Worm (Caenorhabditis elegans) whole organism, late embryonic: Measurements from ENCODE around the gene ZC395.4.
A peak's percentile ranks its signal among the peaks of the same experiment; 100 is the strongest.

Experiments used
- C08G9.2 ChIP-seq: sonication (generic microtip); optimal IDR thresholded peaks from 2 replicates; lab custom pipeline; 2016; ENCODE audit warnings: mild to moderate bottlenecking, missing genetic modification characterization, moderate library complexity, missing compliant biosample characterization
- C38D4.7 ChIP-seq: fragments of 200-800 bp; sonication (Bioruptor generic); optimal IDR thresholded peaks from 2 replicates; lab custom pipeline; 2018; ENCODE audit warnings: mild to moderate bottlenecking, missing genetic modification characterization, moderate library complexity, missing compliant biosample characterization
- K09A11.1 ChIP-seq: sonication (generic microtip); optimal IDR thresholded peaks from 2 replicates; lab custom pipeline; 2017; ENCODE audit warnings: antibody characterized with exemption, mild to moderate bottlenecking, missing genetic modification characterization, missing compliant biosample characterization; ENCODE audit not compliant: insufficient read depth
- Y22D7AL.16 ChIP-seq: sonication (generic microtip); optimal IDR thresholded peaks from 2 replicates; lab custom pipeline; 2016; ENCODE audit warnings: missing genetic modification characterization, missing compliant biosample characterization
- ceh-19 ChIP-seq: fragments of 200-800 bp; sonication (Bioruptor generic); optimal IDR thresholded peaks from 2 replicates; lab custom pipeline; 2018; ENCODE audit warnings: mild to moderate bottlenecking, missing genetic modification characterization, missing compliant biosample characterization
- ceh-2 ChIP-seq: sonication (generic microtip); optimal IDR thresholded peaks from 2 replicates; lab custom pipeline; 2016; ENCODE audit warnings: missing genotype, missing genetic modification characterization, missing compliant biosample characterization
- ceh-24 ChIP-seq: sonication (generic microtip); optimal IDR thresholded peaks from 2 replicates; lab custom pipeline; 2016; ENCODE audit warnings: mild to moderate bottlenecking, missing genetic modification characterization, missing compliant biosample characterization
- ceh-31 ChIP-seq: sonication (generic microtip); optimal IDR thresholded peaks from 2 replicates; lab custom pipeline; 2016; ENCODE audit warnings: missing genetic modification characterization, missing compliant biosample characterization
- ceh-34 ChIP-seq: sonication (generic microtip); optimal IDR thresholded peaks from 2 replicates; lab custom pipeline; 2016; ENCODE audit warnings: mild to moderate bottlenecking, missing genetic modification characterization, missing compliant biosample characterization
- ceh-45 ChIP-seq: fragments of 200-800 bp; sonication (Bioruptor generic); IDR thresholded peaks from 2 replicates; pipeline ENCODE4 v1.3.6; 2022; ENCODE audit warnings: missing genetic modification reagents, missing genetic modification characterization, missing compliant biosample characterization
- ceh-48 ChIP-seq: sonication (generic microtip); optimal IDR thresholded peaks from 2 replicates; lab custom pipeline; 2016; ENCODE audit warnings: missing genetic modification characterization, inconsistent platforms, missing compliant biosample characterization
- che-1 ChIP-seq: sonication (generic microtip); optimal IDR thresholded peaks from 2 replicates; lab custom pipeline; 2016; ENCODE audit warnings: mild to moderate bottlenecking, missing genetic modification characterization, missing compliant biosample characterization
- dmd-4 ChIP-seq: sonication (generic microtip); optimal IDR thresholded peaks from 2 replicates; lab custom pipeline; 2016; ENCODE audit warnings: borderline replicate concordance, missing genetic modification characterization, missing compliant biosample characterization
- dve-1 ChIP-seq: sonication (generic microtip); optimal IDR thresholded peaks from 2 replicates; lab custom pipeline; 2017; ENCODE audit warnings: antibody characterized with exemption, mild to moderate bottlenecking, missing genetic modification characterization, missing compliant biosample characterization
- elt-2 ChIP-seq: sonication (generic microtip); optimal IDR thresholded peaks from 2 replicates; lab custom pipeline; 2016; ENCODE audit warnings: missing genetic modification reagents, missing genetic modification characterization, missing compliant biosample characterization
- ets-4 ChIP-seq: sonication (generic microtip); optimal IDR thresholded peaks from 2 replicates; lab custom pipeline; 2016; ENCODE audit warnings: missing genetic modification characterization, missing compliant biosample characterization
- fkh-6 ChIP-seq: sonication (generic microtip); optimal IDR thresholded peaks from 2 replicates; lab custom pipeline; 2016; ENCODE audit warnings: missing genetic modification characterization, missing compliant biosample characterization
- hlh-13 ChIP-seq: fragments of 200-800 bp; sonication (Bioruptor generic); optimal IDR thresholded peaks from 2 replicates; lab custom pipeline; 2018; ENCODE audit warnings: mild to moderate bottlenecking, missing genetic modification characterization, missing compliant biosample characterization
- hlh-15 ChIP-seq: sonication (generic microtip); optimal IDR thresholded peaks from 2 replicates; lab custom pipeline; 2016; ENCODE audit warnings: missing genetic modification characterization, missing compliant biosample characterization
- hlh-30 ChIP-seq: sonication (generic microtip); optimal IDR thresholded peaks from 2 replicates; lab custom pipeline; 2017; ENCODE audit warnings: antibody characterized with exemption, missing genetic modification characterization, missing compliant biosample characterization; ENCODE audit not compliant: insufficient read depth
- hlh-8 ChIP-seq: sonication (generic microtip); optimal IDR thresholded peaks from 2 replicates; lab custom pipeline; 2016; ENCODE audit warnings: missing genotype, missing genetic modification characterization, missing compliant biosample characterization
- lim-6 ChIP-seq: sonication (generic microtip); optimal IDR thresholded peaks from 2 replicates; lab custom pipeline; 2016; ENCODE audit warnings: missing genetic modification characterization, missing compliant biosample characterization
- madf-2 ChIP-seq: sonication (generic microtip); optimal IDR thresholded peaks from 2 replicates; lab custom pipeline; 2017; ENCODE audit warnings: missing genetic modification characterization, missing compliant biosample characterization
- nhr-232 ChIP-seq: sonication (generic microtip); optimal IDR thresholded peaks from 2 replicates; lab custom pipeline; 2016; ENCODE audit warnings: missing genetic modification characterization, missing compliant biosample characterization
- npax-4 ChIP-seq: sonication (generic microtip); optimal IDR thresholded peaks from 2 replicates; lab custom pipeline; 2016; ENCODE audit warnings: missing genetic modification characterization, missing compliant biosample characterization
- odd-2 ChIP-seq: sonication (generic microtip); optimal IDR thresholded peaks from 2 replicates; lab custom pipeline; 2017; ENCODE audit warnings: antibody characterized with exemption, mild to moderate bottlenecking, missing genetic modification characterization, missing compliant biosample characterization
- pat-9 ChIP-seq: fragments of 200-800 bp; sonication (Bioruptor generic); optimal IDR thresholded peaks from 2 replicates; lab custom pipeline; 2018; ENCODE audit warnings: mild to moderate bottlenecking, missing genetic modification characterization, moderate library complexity, missing compliant biosample characterization
- pax-1 ChIP-seq: fragments of 150-350 bp; optimal IDR thresholded peaks from 2 replicates; lab custom pipeline; 2014; ENCODE audit warnings: missing biosample characterization, missing genetic modification characterization
- pqm-1 ChIP-seq: sonication (generic microtip); optimal IDR thresholded peaks from 2 replicates; lab custom pipeline; 2016; ENCODE audit warnings: missing genetic modification characterization, missing compliant biosample characterization
- pros-1 ChIP-seq: fragments of 150-350 bp; optimal IDR thresholded peaks from 2 replicates; lab custom pipeline; 2014; ENCODE audit warnings: missing biosample characterization, missing genetic modification reagents, missing genetic modification characterization
- sox-2 ChIP-seq: fragments of 200-800 bp; sonication (Bioruptor generic); IDR thresholded peaks from 2 replicates; pipeline ENCODE4 v1.3.6; 2022; ENCODE audit warnings: missing genetic modification reagents, missing genetic modification characterization, missing compliant biosample characterization
- unc-3 ChIP-seq, 2 experiments: fragments of 200-800 bp in 1 of 2; sonication (Bioruptor generic) in 1 of 2; sonication (generic microtip) in 1 of 2; conservative IDR thresholded peaks in 1 of 2; optimal IDR thresholded peaks in 1 of 2; 2 replicates each; pipeline versions ENCODE4 v1.3.6 to Lab custom; 2016 to 2022; ENCODE audit warnings: missing compliant biosample characterization in 2 of 2, missing genetic modification characterization in 2 of 2, missing genetic modification reagents in 1 of 2
- unc-42 ChIP-seq: sonication (generic microtip); optimal IDR thresholded peaks from 2 replicates; lab custom pipeline; 2016; ENCODE audit warnings: missing genotype, missing genetic modification characterization, missing compliant biosample characterization
- unc-55 ChIP-seq: sonication (generic microtip); optimal IDR thresholded peaks from 2 replicates; lab custom pipeline; 2017; ENCODE audit warnings: missing biosample characterization, missing genetic modification reagents, missing genetic modification characterization
- unc-86 ChIP-seq: sonication (generic microtip); optimal IDR thresholded peaks from 2 replicates; lab custom pipeline; 2016; ENCODE audit warnings: missing genetic modification characterization, missing compliant biosample characterization
- ztf-16 ChIP-seq: sonication (generic microtip); optimal IDR thresholded peaks from 2 replicates; lab custom pipeline; 2017; ENCODE audit warnings: missing genetic modification characterization, missing compliant biosample characterization

The ZC395.4 gene

ce11 chrIII:5287877-5288276 lies 18.0 kb downstream of the ZC395.4 start, which contains the start of gene T15B12.1:
Gene T15B12.1, plus strand, starts transcription at chrIII:5288177.
- TF ChIP-seq ztf-16 (no peak), sox-2 (no peak), ceh-45 (GFP tag; lab: Robert Waterston, UW) (no peak), nhr-232 (no peak), dve-1 (tag; lab: Kevin White, UChicago) (no peak), hlh-8 (tag; lab: Kevin White, UChicago) (no peak), hlh-13 (no peak), pros-1 (tag; lab: Kevin White, UChicago) (no peak), odd-2 (tag; lab: Kevin White, UChicago) (no peak), ceh-31 (tag; lab: Kevin White, UChicago) (no peak), Y22D7AL.16 (no peak), npax-4 (no peak), pax-1 (no peak), C38D4.7 (GFP tag; lab: Kevin White, UChicago) (no peak), lim-6 (tag; lab: Kevin White, UChicago) (no peak)

- TF ChIP-seq pat-9 (tag; lab: Kevin White, UChicago) (no peak), hlh-13 (no peak), pqm-1 (no peak), dmd-4 (no peak), pax-1 (no peak), ceh-24 (no peak), pros-1 (tag; lab: Kevin White, UChicago) (no peak), unc-55 (GFP tag; lab: Kevin White, UChicago) (no peak), C08G9.2 (no peak), dve-1 (tag; lab: Kevin White, UChicago) (no peak), hlh-15 (tag; lab: Kevin White, UChicago) (no peak), sox-2 (no peak)
- TF ChIP-seq, all 69 proteins: peak for 0
Measured at ce11 chrIII:5290230-5290629, 20.3 kb downstream of the ZC395.4 start.

- TF ChIP-seq unc-86 (tag; lab: Kevin White, UChicago) (no peak), unc-42 (tag; lab: Kevin White, UChicago) (no peak), ceh-34 (tag; lab: Kevin White, UChicago) (no peak), ets-4 (tag; lab: Kevin White, UChicago) (no peak), pax-1 (no peak), ceh-19 (no peak), che-1 (tag; lab: Kevin White, UChicago) (no peak), elt-2 (tag; lab: Kevin White, UChicago) (peak; percentile 23)
Measured at ce11 chrIII:5291281-5291680, 21.4 kb downstream of the ZC395.4 start.

- TF ChIP-seq ceh-45 (GFP tag; lab: Robert Waterston, UW) (no peak), pros-1 (tag; lab: Kevin White, UChicago) (no peak), ceh-48 (tag; lab: Kevin White, UChicago) (no peak), pqm-1 (no peak), K09A11.1 (tag; lab: Kevin White, UChicago) (no peak), pat-9 (tag; lab: Kevin White, UChicago) (no peak), ceh-34 (tag; lab: Kevin White, UChicago) (no peak), hlh-30 (no peak), fkh-6 (tag; lab: Kevin White, UChicago) (no peak), ceh-2 (tag; lab: Kevin White, UChicago) (no peak), madf-2 (no peak), hlh-8 (tag; lab: Kevin White, UChicago) (no peak), unc-3 (GFP tag; conservative IDR thresholded peaks at IDR 0.05; lab: Robert Waterston, UW) (no peak), unc-3 (tag; optimal IDR thresholded peaks at IDR 0.05; lab: Kevin White, UChicago) (no peak), hlh-15 (tag; lab: Kevin White, UChicago) (no peak), nhr-232 (no peak)
Measured at ce11 chrIII:5294281-5294680, 24.4 kb downstream of the ZC395.4 start.
